Comparison of ENCODE assay signal across 1 fruit fly cellular context in genomic region chr3L:10352066-10352957, dm6.
TF ChIP-seq lines count a peak whose summit lies in the region.

No protein-coding gene starts in this region.

TF ChIP-seq in whole organism, embryonic, 481 proteins besides CTCF, POLR2A, EP300 and RAD21 (continued from another document and continues in another):
- TF ChIP-seq CG13123 (GFP tag; optimal IDR thresholded peaks at IDR 0.05; lab: Kevin White, UChicago) (peak; percentile 20), CG3838 (GFP tag; optimal IDR thresholded peaks at IDR 0.05; lab: Kevin White, UChicago) (no peak), CG6272 (GFP tag; IDR thresholded peaks at IDR 0.05; lab: Robert Waterston, UW) (no peak), Nf-YC (tag; optimal IDR thresholded peaks at IDR 0.05; lab: Kevin White, UChicago) (peak; percentile 40), CG7372 (GFP tag; IDR thresholded peaks at IDR 0.05; lab: Robert Waterston, UW) (no peak), CG31365 (tag; optimal IDR thresholded peaks at IDR 0.05; lab: Kevin White, UChicago) (no peak), CG10321 (GFP tag; IDR thresholded peaks at IDR 0.05; lab: Robert Waterston, UW) (no peak), CG9215 (GFP tag; IDR thresholded peaks at IDR 0.05; lab: Robert Waterston, UW) (no peak), CG9437 (GFP tag; optimal IDR thresholded peaks at IDR 0.05; lab: Kevin White, UChicago) (peak; percentile 72), sna (GFP tag; IDR thresholded peaks at IDR 0.05; lab: Robert Waterston, UW; ENCODE audit: partially characterized antibody) (no peak), CG7839 (tag; optimal IDR thresholded peaks at IDR 0.05; lab: Kevin White, UChicago) (peak; percentile 89), CG18262 (tag; optimal IDR thresholded peaks at IDR 0.05; lab: Kevin White, UChicago) (peak; percentile 94), Hsf (GFP tag; optimal IDR thresholded peaks at IDR 0.05; lab: Kevin White, UChicago) (peak; percentile 30), caup (GFP tag; optimal IDR thresholded peaks at IDR 0.05; lab: Kevin White, UChicago; ENCODE audit: severe bottlenecking) (peak; percentile 36), NC2α (GFP tag; optimal IDR thresholded peaks at IDR 0.05; lab: Kevin White, UChicago) (no peak), Bgb (GFP tag; IDR thresholded peaks at IDR 0.05; lab: Robert Waterston, UW; ENCODE audit: partially characterized antibody) (no peak), jumu (GFP tag; optimal IDR thresholded peaks at IDR 0.05; lab: Kevin White, UChicago) (no peak), cwo (GFP tag; optimal IDR thresholded peaks at IDR 0.05; lab: Kevin White, UChicago) (peak; percentile 52), Poxn (GFP tag; IDR thresholded peaks at IDR 0.05; lab: Robert Waterston, UW) (no peak), lbe (GFP tag; optimal IDR thresholded peaks at IDR 0.05; lab: Kevin White, UChicago) (peak; percentile 51), lov (optimal IDR thresholded peaks at IDR 0.05; lab: Kevin White, UChicago) (no peak), lov (GFP tag; IDR thresholded peaks at IDR 0.05; lab: Robert Waterston, UW) (no peak), CG13894 (tag; optimal IDR thresholded peaks at IDR 0.05; lab: Kevin White, UChicago) (no peak), repo (GFP tag; optimal IDR thresholded peaks at IDR 0.05; lab: Kevin White, UChicago) (no peak), CG10654 (GFP tag; optimal IDR thresholded peaks at IDR 0.05; lab: Kevin White, UChicago) (peak; percentile 71), CG3065 (GFP tag; optimal IDR thresholded peaks at IDR 0.05; lab: Kevin White, UChicago) (no peak), kni (GFP tag; optimal IDR thresholded peaks at IDR 0.05; lab: Kevin White, UChicago) (peak; percentile 51), cato (GFP tag; optimal IDR thresholded peaks at IDR 0.05; lab: Kevin White, UChicago; ENCODE audit: borderline replicate concordance) (peak; percentile 55), CG11085 (GFP tag; IDR thresholded peaks at IDR 0.05; lab: Robert Waterston, UW) (no peak), onecut (GFP tag; IDR thresholded peaks at IDR 0.05; lab: Robert Waterston, UW) (peak; percentile 60), Hey (tag; optimal IDR thresholded peaks at IDR 0.05; lab: Kevin White, UChicago) (no peak), CG12155 (GFP tag; optimal IDR thresholded peaks at IDR 0.05; lab: Kevin White, UChicago) (peak; percentile 42), ken (GFP tag; IDR thresholded peaks at IDR 0.05; lab: Robert Waterston, UW) (peak; percentile 50; the same call in 1 of the 3 replicates), Sry-β (GFP tag; optimal IDR thresholded peaks at IDR 0.05; lab: Kevin White, UChicago) (peak; percentile 34), CG43689 (GFP tag; IDR thresholded peaks at IDR 0.05; lab: Robert Waterston, UW) (no peak), Taf1 (GFP tag; IDR thresholded peaks at IDR 0.05; lab: Robert Waterston, UW) (no peak), CG7357 (GFP tag; IDR thresholded peaks at IDR 0.05; lab: Robert Waterston, UW) (peak; percentile 46; the same call in 1 of the 3 replicates), D (optimal IDR thresholded peaks at IDR 0.05; lab: Kevin White, UChicago) (no peak), D (GFP tag; optimal IDR thresholded peaks at IDR 0.05; lab: Kevin White, UChicago) (peak; percentile 87), CG7928 (GFP tag; optimal IDR thresholded peaks at IDR 0.05; lab: Kevin White, UChicago) (no peak), hth (optimal IDR thresholded peaks at IDR 0.05; lab: Kevin White, UChicago) (no peak), CG2875 (GFP tag; optimal IDR thresholded peaks at IDR 0.05; lab: Kevin White, UChicago) (peak; percentile 79), Rfx (GFP tag; IDR thresholded peaks at IDR 0.05; lab: Robert Waterston, UW) (peak; percentile 24; the same call in 1 of the 2 replicates), HLHmδ (GFP tag; optimal IDR thresholded peaks at IDR 0.05; lab: Kevin White, UChicago) (no peak), Atf-2 (GFP tag; optimal IDR thresholded peaks at IDR 0.05; lab: Kevin White, UChicago) (no peak), CG34224 (GFP tag; IDR thresholded peaks at IDR 0.05; lab: Robert Waterston, UW; ENCODE audit: partially characterized antibody) (no peak), ac (GFP tag; optimal IDR thresholded peaks at IDR 0.05; lab: Kevin White, UChicago) (no peak), CG12219 (GFP tag; optimal IDR thresholded peaks at IDR 0.05; lab: Kevin White, UChicago) (no peak), Scr (GFP tag; IDR thresholded peaks at IDR 0.05; lab: Robert Waterston, UW; ENCODE audit: partially characterized antibody) (no peak), CG12942 (GFP tag; optimal IDR thresholded peaks at IDR 0.05; lab: Kevin White, UChicago) (peak; percentile 62), tup (GFP tag; optimal IDR thresholded peaks at IDR 0.05; lab: Kevin White, UChicago) (no peak), CG14050 (GFP tag; IDR thresholded peaks at IDR 0.05; lab: Robert Waterston, UW) (peak; percentile 43; the same call in 2 of the 3 replicates), zf30C (GFP tag; optimal IDR thresholded peaks at IDR 0.05; lab: Kevin White, UChicago) (peak; percentile 23), CG13775 (GFP tag; optimal IDR thresholded peaks at IDR 0.05; lab: Kevin White, UChicago) (peak; percentile 65), CG9797 (GFP tag; optimal IDR thresholded peaks at IDR 0.05; lab: Kevin White, UChicago) (peak; percentile 18), btn (GFP tag; optimal IDR thresholded peaks at IDR 0.05; lab: Kevin White, UChicago) (no peak), CG11398 (GFP tag; optimal IDR thresholded peaks at IDR 0.05; lab: Kevin White, UChicago) (no peak), odd (GFP tag; optimal IDR thresholded peaks at IDR 0.05; lab: Kevin White, UChicago) (peak; percentile 54), sug (tag; optimal IDR thresholded peaks at IDR 0.05; lab: Kevin White, UChicago) (peak; percentile 34), CG1602 (GFP tag; optimal IDR thresholded peaks at IDR 0.05; lab: Kevin White, UChicago) (peak; percentile 53), Pdp1 (GFP tag; optimal IDR thresholded peaks at IDR 0.05; lab: Kevin White, UChicago) (peak in 1 of 2 experiments; percentile 34), psq (GFP tag; optimal IDR thresholded peaks at IDR 0.05; lab: Kevin White, UChicago) (no peak), fd3F (GFP tag; optimal IDR thresholded peaks at IDR 0.05; lab: Kevin White, UChicago) (peak; percentile 20), CG17829 (tag; optimal IDR thresholded peaks at IDR 0.05; lab: Kevin White, UChicago) (peak; percentile 90), wdn (GFP tag; IDR thresholded peaks at IDR 0.05; lab: Robert Waterston, UW) (no peak), nerfin-1 (tag; optimal IDR thresholded peaks at IDR 0.05; lab: Kevin White, UChicago) (peak; percentile 80), CG4854 (GFP tag; optimal IDR thresholded peaks at IDR 0.05; lab: Kevin White, UChicago) (no peak), TFAM (GFP tag; optimal IDR thresholded peaks at IDR 0.05; lab: Kevin White, UChicago) (no peak), slou (GFP tag; optimal IDR thresholded peaks at IDR 0.05; lab: Kevin White, UChicago) (no peak), rib (GFP tag; IDR thresholded peaks at IDR 0.05; lab: Robert Waterston, UW) (no peak), Sox100B (GFP tag; optimal IDR thresholded peaks at IDR 0.05; lab: Kevin White, UChicago) (peak; percentile 90), CG4328 (GFP tag; optimal IDR thresholded peaks at IDR 0.05; lab: Kevin White, UChicago) (peak; percentile 63), CG2116 (GFP tag; optimal IDR thresholded peaks at IDR 0.05; lab: Kevin White, UChicago) (peak; percentile 17), CG17612 (GFP tag; IDR thresholded peaks at IDR 0.05; lab: Robert Waterston, UW) (no peak), Mes4 (GFP tag; optimal IDR thresholded peaks at IDR 0.05; lab: Kevin White, UChicago) (no peak), B-H2 (GFP tag; optimal IDR thresholded peaks at IDR 0.05; lab: Kevin White, UChicago) (no peak), gsb (GFP tag; IDR thresholded peaks at IDR 0.05; lab: Robert Waterston, UW) (no peak), seq (GFP tag; IDR thresholded peaks at IDR 0.05; lab: Robert Waterston, UW) (peak; percentile 51; the same call in 1 of the 2 replicates), CG7987 (GFP tag; optimal IDR thresholded peaks at IDR 0.05; lab: Kevin White, UChicago) (no peak), CG10147 (GFP tag; optimal IDR thresholded peaks at IDR 0.05; lab: Kevin White, UChicago) (peak; percentile 70), pnt (GFP tag; optimal IDR thresholded peaks at IDR 0.05; lab: Kevin White, UChicago) (no peak), ind (GFP tag; optimal IDR thresholded peaks at IDR 0.05; lab: Kevin White, UChicago) (peak; percentile 69), CG32767 (GFP tag; IDR thresholded peaks at IDR 0.05; lab: Robert Waterston, UW) (peak; percentile 68; the same call in 1 of the 2 replicates), Mrtf (GFP tag; IDR thresholded peaks at IDR 0.05; lab: Robert Waterston, UW) (peak; percentile 46; the same call in 1 of the 3 replicates), CG6765 (GFP tag; optimal IDR thresholded peaks at IDR 0.05; lab: Kevin White, UChicago) (no peak), HLH4C (GFP tag; IDR thresholded peaks at IDR 0.05; lab: Robert Waterston, UW; ENCODE audit: partially characterized antibody) (no peak), tio (GFP tag; optimal IDR thresholded peaks at IDR 0.05; lab: Kevin White, UChicago) (peak; percentile 57), ase (GFP tag; IDR thresholded peaks at IDR 0.05; lab: Robert Waterston, UW) (peak; percentile 61; the same call in 2 of the 3 replicates), lab (GFP tag; optimal IDR thresholded peaks at IDR 0.05; lab: Kevin White, UChicago) (peak; percentile 70), Sin3A (optimal IDR thresholded peaks at IDR 0.05; lab: Kevin White, UChicago) (no peak), CG8089 (GFP tag; optimal IDR thresholded peaks at IDR 0.05; lab: Kevin White, UChicago) (no peak), ato (GFP tag; IDR thresholded peaks at IDR 0.05; lab: Robert Waterston, UW; ENCODE audit: partially characterized antibody) (no peak), CG4730 (GFP tag; IDR thresholded peaks at IDR 0.05; lab: Robert Waterston, UW) (peak; percentile 55), CG3847 (GFP tag; IDR thresholded peaks at IDR 0.05; lab: Robert Waterston, UW) (0 out of 2 replicates have a peak, but pooled peaks have one; percentile 23), CG15479 (GFP tag; optimal IDR thresholded peaks at IDR 0.05; lab: Kevin White, UChicago) (no peak), grn (GFP tag; optimal IDR thresholded peaks at IDR 0.05; lab: Kevin White, UChicago) (no peak), phol (tag; optimal IDR thresholded peaks at IDR 0.05; lab: Kevin White, UChicago) (peak; percentile 92), CG6254 (GFP tag; optimal IDR thresholded peaks at IDR 0.05; lab: Kevin White, UChicago) (peak; percentile 90), CG18011 (GFP tag; optimal IDR thresholded peaks at IDR 0.05; lab: Kevin White, UChicago) (no peak), Sox102F (GFP tag; optimal IDR thresholded peaks at IDR 0.05; lab: Kevin White, UChicago) (peak; percentile 93), CG15601 (tag; optimal IDR thresholded peaks at IDR 0.05; lab: Kevin White, UChicago) (peak; percentile 88), CG14667 (GFP tag; IDR thresholded peaks at IDR 0.05; lab: Robert Waterston, UW) (0 out of 2 replicates have a peak, but pooled peaks have one; percentile 33), CG16863 (GFP tag; optimal IDR thresholded peaks at IDR 0.05; lab: Kevin White, UChicago) (no peak), sima (GFP tag; optimal IDR thresholded peaks at IDR 0.05; lab: Kevin White, UChicago) (no peak), ewg (GFP tag; optimal IDR thresholded peaks at IDR 0.05; lab: Kevin White, UChicago) (peak; percentile 73), CG14014 (GFP tag; IDR thresholded peaks at IDR 0.05; lab: Robert Waterston, UW) (0 out of 2 replicates have a peak, but pooled peaks have one; percentile 32), yki (optimal IDR thresholded peaks at IDR 0.05; lab: Kevin White, UChicago) (no peak), CG3281 (GFP tag; optimal IDR thresholded peaks at IDR 0.05; lab: Kevin White, UChicago) (peak; percentile 48), maf-S (GFP tag; optimal IDR thresholded peaks at IDR 0.05; lab: Kevin White, UChicago) (no peak), luna (GFP tag; optimal IDR thresholded peaks at IDR 0.05; lab: Kevin White, UChicago) (no peak), hkb (optimal IDR thresholded peaks at IDR 0.05; lab: Kevin White, UChicago) (no peak), hkb (GFP tag; IDR thresholded peaks at IDR 0.05; lab: Robert Waterston, UW) (peak; percentile 75), CG5180 (GFP tag; optimal IDR thresholded peaks at IDR 0.05; lab: Kevin White, UChicago) (peak; percentile 67), CG11093 (GFP tag; IDR thresholded peaks at IDR 0.05; lab: Robert Waterston, UW) (0 out of 3 replicates have a peak, but pooled peaks have one; percentile 40), CG1647 (GFP tag; optimal IDR thresholded peaks at IDR 0.05; lab: Kevin White, UChicago) (no peak), Dip3 (GFP tag; optimal IDR thresholded peaks at IDR 0.05; lab: Kevin White, UChicago) (no peak), schlank (tag; optimal IDR thresholded peaks at IDR 0.05; lab: Kevin White, UChicago) (no peak), usp (GFP tag; optimal IDR thresholded peaks at IDR 0.05; lab: Kevin White, UChicago) (no peak), her (GFP tag; optimal IDR thresholded peaks at IDR 0.05; lab: Kevin White, UChicago) (no peak), gcm2 (GFP tag; optimal IDR thresholded peaks at IDR 0.05; lab: Kevin White, UChicago) (no peak), CG12744 (GFP tag; optimal IDR thresholded peaks at IDR 0.05; lab: Kevin White, UChicago) (no peak), crol (GFP tag; IDR thresholded peaks at IDR 0.05; lab: Robert Waterston, UW) (peak; percentile 78), Hmr (GFP tag; optimal IDR thresholded peaks at IDR 0.05; lab: Kevin White, UChicago) (peak; percentile 13), CG8281 (tag; optimal IDR thresholded peaks at IDR 0.05; lab: Kevin White, UChicago) (peak; percentile 42), cas (GFP tag; IDR thresholded peaks at IDR 0.05; lab: Robert Waterston, UW) (no peak), bowl (GFP tag; IDR thresholded peaks at IDR 0.05; lab: Robert Waterston, UW) (no peak), Eip74EF (GFP tag; optimal IDR thresholded peaks at IDR 0.05; lab: Kevin White, UChicago) (peak in 1 of 2 experiments; percentile 87), Vsx1 (GFP tag; optimal IDR thresholded peaks at IDR 0.05; lab: Kevin White, UChicago) (peak; percentile 59), CG6854 (GFP tag; optimal IDR thresholded peaks at IDR 0.05; lab: Kevin White, UChicago) (peak; percentile 18), Tbp (GFP tag; optimal IDR thresholded peaks at IDR 0.05; lab: Kevin White, UChicago) (no peak), ab (GFP tag; optimal IDR thresholded peaks at IDR 0.05; lab: Kevin White, UChicago) (no peak), CG4360 (GFP tag; IDR thresholded peaks at IDR 0.05; lab: Robert Waterston, UW) (0 out of 2 replicates have a peak, but pooled peaks have one; percentile 50), CG12659 (GFP tag; optimal IDR thresholded peaks at IDR 0.05; lab: Kevin White, UChicago) (peak; percentile 64)
